Worm (Caenorhabditis elegans): ENCODE results near the gene mbf-1.

mbf-1 gene

DNA sequence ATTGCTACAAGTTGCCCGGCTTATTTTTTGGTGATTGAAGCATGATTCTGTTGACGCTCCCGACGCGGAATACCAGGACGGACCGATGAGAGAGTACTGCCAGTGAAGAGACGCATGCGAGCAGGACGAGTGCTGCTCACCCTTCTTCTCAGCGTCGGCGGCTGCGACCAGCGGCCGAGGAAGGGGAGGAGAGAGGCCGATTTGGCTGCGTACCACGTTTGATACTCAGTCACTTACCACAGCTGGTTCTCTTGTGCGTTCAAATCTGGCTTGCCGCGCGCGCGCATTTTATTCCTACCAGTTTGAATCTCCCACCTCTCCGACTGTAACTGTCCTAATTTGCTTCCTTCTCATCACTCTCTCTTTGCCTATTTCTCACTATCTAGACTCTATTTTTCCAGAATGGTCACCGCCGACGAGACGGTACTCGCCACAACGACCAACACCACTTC is 44.1 kb upstream of the mbf-1 start, which contains the start of gene mep-1 (continued):
- TF ChIP-seq nfya-1 (tag; optimal IDR thresholded peaks at IDR 0.05; ENCODE audit: borderline replicate concordance, insufficient read depth) (no peak), xnd-1 (tag; optimal IDR thresholded peaks at IDR 0.05) (no peak), snpc-1.1 (tag; optimal IDR thresholded peaks at IDR 0.05; ENCODE audit: insufficient read depth) (no peak), F33H1.4 (GFP tag; IDR thresholded peaks at IDR 0.05) (peak; percentile 35), ceh-91 (GFP tag; IDR thresholded peaks at IDR 0.05) (0 out of 2 replicates have a peak, but pooled peaks have one; percentile 30), snpc-3.4 (tag; optimal IDR thresholded peaks at IDR 0.05) (no peak), hmg-20 (GFP tag; IDR thresholded peaks at IDR 0.05) (no peak), ceh-27 (GFP tag; optimal IDR thresholded peaks at IDR 0.05) (peak; percentile 76), T26A5.8 (tag; optimal IDR thresholded peaks at IDR 0.05) (no peak), dpl-1 (GFP tag; optimal IDR thresholded peaks at IDR 0.05) (peak; percentile 1), dox-1 (GFP tag; IDR thresholded peaks at IDR 0.05) (peak; percentile 13; the same call in 1 of the 2 replicates), snpc-4 (GFP tag; optimal IDR thresholded peaks at IDR 0.05) (no peak), snpc-4 (tag; optimal IDR thresholded peaks at IDR 0.05) (peak in 2 of 4 experiments; percentile 59 to 61), F57A8.1 (GFP tag; optimal IDR thresholded peaks at IDR 0.05) (no peak), lag-1 (GFP tag; IDR thresholded peaks at IDR 0.05) (no peak), unc-62 (GFP tag; optimal IDR thresholded peaks at IDR 0.05) (no peak), egl-44 (GFP tag; IDR thresholded peaks at IDR 0.05) (no peak), C06A6.2 (GFP tag; conservative IDR thresholded peaks at IDR 0.05) (no peak), snpc-1.3 (tag; optimal IDR thresholded peaks at IDR 0.05; ENCODE audit: insufficient read depth) (no peak), hsf-1 (GFP tag; IDR thresholded peaks at IDR 0.05) (peak; percentile 20; the same call in 1 of the 2 replicates), F10E7.11 (tag; optimal IDR thresholded peaks at IDR 0.05) (no peak), lin-35 (GFP tag; optimal IDR thresholded peaks at IDR 0.05) (peak in 1 of 3 experiments; percentile 5), ztf-18 (tag; optimal IDR thresholded peaks at IDR 0.05) (no peak), Y56A3A.18 (GFP tag; IDR thresholded peaks at IDR 0.05) (no peak), egrh-3 (GFP tag; IDR thresholded peaks at IDR 0.05) (peak; percentile 92), attf-6 (GFP tag; IDR thresholded peaks at IDR 0.05) (no peak), pha-4 (tag; optimal IDR thresholded peaks at IDR 0.05) (no peak), him-1 (tag; optimal IDR thresholded peaks at IDR 0.05) (no peak), hmg-1.2 (GFP tag; IDR thresholded peaks at IDR 0.05) (peak; percentile 92), lin-54 (GFP tag; optimal IDR thresholded peaks at IDR 0.05) (peak; percentile 44), let-526 (GFP tag; IDR thresholded peaks at IDR 0.05) (no peak), ztf-22 (GFP tag; optimal IDR thresholded peaks at IDR 0.05) (no peak), Y95B8A.8 (GFP tag; IDR thresholded peaks at IDR 0.05) (no peak), rcor-1 (GFP tag; IDR thresholded peaks at IDR 0.05) (0 out of 2 replicates have a peak, but pooled peaks have one; percentile 23), ceh-58 (GFP tag; IDR thresholded peaks at IDR 0.05) (no peak), lsl-1 (GFP tag; optimal IDR thresholded peaks at IDR 0.05) (no peak), chd-7 (tag; optimal IDR thresholded peaks at IDR 0.05) (no peak), hlh-12 (tag; optimal IDR thresholded peaks at IDR 0.05) (no peak), hrde-1 (tag; optimal IDR thresholded peaks at IDR 0.05; ENCODE audit: borderline replicate concordance) (peak; percentile 11), nhr-90 (tag; optimal IDR thresholded peaks at IDR 0.05) (no peak), ceh-79 (tag; optimal IDR thresholded peaks at IDR 0.05) (no peak), ceh-100 (GFP tag; IDR thresholded peaks at IDR 0.05) (0 out of 2 replicates have a peak, but pooled peaks have one; percentile 23), B0035.1 (tag; optimal IDR thresholded peaks at IDR 0.05) (no peak), Y53F4B.3 (GFP tag; IDR thresholded peaks at IDR 0.05) (no peak), mcd-1 (GFP tag; IDR thresholded peaks at IDR 0.05) (peak; percentile 63), zfh-2 (GFP tag; conservative IDR thresholded peaks at IDR 0.05) (peak; percentile 98), F37B4.10 (GFP tag; IDR thresholded peaks at IDR 0.05) (no peak), pbrm-1 (GFP tag; IDR thresholded peaks at IDR 0.05) (peak; percentile 19; the same call in 1 of the 2 replicates)
